Worm (Caenorhabditis elegans): ENCODE data around the gene ncam-1.

DNA sequence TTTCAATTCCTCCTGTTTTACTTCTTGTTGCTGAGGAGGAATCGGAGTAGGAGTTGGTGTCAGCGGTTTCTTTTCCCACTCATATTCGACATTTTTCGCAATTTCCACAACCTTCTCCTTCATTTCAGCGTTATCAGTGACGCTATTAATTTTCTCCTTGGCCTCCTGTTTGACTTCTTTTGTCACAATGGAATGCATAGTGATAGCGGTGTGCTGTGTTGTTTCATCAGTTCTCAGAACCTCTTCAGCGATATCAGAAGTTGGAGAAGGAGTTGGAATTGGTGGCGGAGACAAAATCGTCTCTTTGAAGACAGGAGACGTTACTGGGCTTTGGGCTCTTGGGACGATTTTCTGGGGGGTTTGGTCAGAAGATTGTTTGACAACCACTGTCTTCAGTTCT is 45.2 kb upstream of the ncam-1 start:
- no peak for TF ChIP-seq F13H6.1 (tag; optimal IDR thresholded peaks at IDR 0.05)
- TF ChIP-seq lim-6 (tag; optimal IDR thresholded peaks at IDR 0.05) = no peak
- no peak for TF ChIP-seq rnt-1 (tag; optimal IDR thresholded peaks at IDR 0.05)
- TF ChIP-seq ttx-3 (tag; optimal IDR thresholded peaks at IDR 0.05) = no peak
- no peak for TF ChIP-seq dmd-4 (tag; optimal IDR thresholded peaks at IDR 0.05; ENCODE audit: borderline replicate concordance)
- TF ChIP-seq pha-4 (tag; optimal IDR thresholded peaks at IDR 0.05) = no peak
- no peak for TF ChIP-seq ceh-31 (tag; optimal IDR thresholded peaks at IDR 0.05)

All from whole organism, late embryonic.